Fruit fly (Drosophila melanogaster): ENCODE measurements around the gene CG3165.

- TF ChIP-seq woc (GFP tag; optimal IDR thresholded peaks at IDR 0.05), result peak; percentile 10
- TF ChIP-seq psq (GFP tag; optimal IDR thresholded peaks at IDR 0.05), result peak; percentile 31
- TF ChIP-seq Hr83 (GFP tag; optimal IDR thresholded peaks at IDR 0.05; ENCODE audit: poor library complexity, severe bottlenecking), result no peak
- TF ChIP-seq Dif (GFP tag; optimal IDR thresholded peaks at IDR 0.05; ENCODE audit: partially characterized antibody), result no peak
- TF ChIP-seq GATAd (GFP tag; optimal IDR thresholded peaks at IDR 0.05), result no peak
- TF ChIP-seq Dfd (GFP tag; optimal IDR thresholded peaks at IDR 0.05), result no peak
- no peak for TF ChIP-seq sage (GFP tag; optimal IDR thresholded peaks at IDR 0.05)
- peak; percentile 2 for TF ChIP-seq OdsH (GFP tag; optimal IDR thresholded peaks at IDR 0.05)
Measured at dm6 chr2L:3004601-3005000, 27.7 kb downstream of the CG3165 start.

All from whole organism, wandering third instar larva.